Worm (Caenorhabditis elegans): ENCODE measurements around the gene F15H10.8.

The F15H10.8 gene

DNA sequence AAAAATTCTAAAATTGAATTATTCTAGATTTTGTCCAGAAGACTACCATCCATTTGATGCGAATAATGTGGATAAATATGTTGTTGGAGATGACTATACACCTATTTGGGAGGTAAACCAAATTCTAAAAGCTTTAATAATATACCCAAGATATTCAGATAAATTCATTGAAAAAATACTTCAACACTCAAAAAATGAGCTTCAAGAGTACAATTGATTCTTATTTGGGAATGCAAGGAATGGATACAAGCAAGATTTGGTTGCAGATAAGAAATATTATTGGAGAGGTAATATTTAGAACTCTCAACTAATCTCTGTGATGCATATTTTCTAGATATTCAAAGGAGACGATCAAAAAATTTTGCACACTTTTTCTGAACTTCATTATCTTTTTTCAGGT, 42.5 kb downstream of the F15H10.8 start:
- TF ChIP-seq ama-1 (optimal IDR thresholded peaks at IDR 0.05) (no peak), lsy-2 (tag; optimal IDR thresholded peaks at IDR 0.05) (no peak), nhr-25 (tag; optimal IDR thresholded peaks at IDR 0.05) (no peak), F13H6.1 (tag; optimal IDR thresholded peaks at IDR 0.05) (no peak), nhr-23 (tag; optimal IDR thresholded peaks at IDR 0.05) (no peak), ceh-16 (tag; optimal IDR thresholded peaks at IDR 0.05) (no peak), nhr-12 (tag; optimal IDR thresholded peaks at IDR 0.05) (no peak), R02D3.7 (tag; optimal IDR thresholded peaks at IDR 0.05) (no peak), mab-5 (tag; optimal IDR thresholded peaks at IDR 0.05) (no peak), ztf-4 (tag; optimal IDR thresholded peaks at IDR 0.05) (no peak), crh-2 (tag; optimal IDR thresholded peaks at IDR 0.05) (no peak), lin-13 (GFP tag; optimal IDR thresholded peaks at IDR 0.05) (no peak), peb-1 (tag; optimal IDR thresholded peaks at IDR 0.05) (no peak), ztf-1 (GFP tag; conservative IDR thresholded peaks at IDR 0.05) (no peak), C34F6.9 (tag; optimal IDR thresholded peaks at IDR 0.05) (no peak), unc-55 (GFP tag; optimal IDR thresholded peaks at IDR 0.05) (no peak), mbf-1 (tag; optimal IDR thresholded peaks at IDR 0.05) (no peak), egl-27 (tag; optimal IDR thresholded peaks at IDR 0.05) (no peak), elt-1 (tag; optimal IDR thresholded peaks at IDR 0.05) (no peak)

DNA sequence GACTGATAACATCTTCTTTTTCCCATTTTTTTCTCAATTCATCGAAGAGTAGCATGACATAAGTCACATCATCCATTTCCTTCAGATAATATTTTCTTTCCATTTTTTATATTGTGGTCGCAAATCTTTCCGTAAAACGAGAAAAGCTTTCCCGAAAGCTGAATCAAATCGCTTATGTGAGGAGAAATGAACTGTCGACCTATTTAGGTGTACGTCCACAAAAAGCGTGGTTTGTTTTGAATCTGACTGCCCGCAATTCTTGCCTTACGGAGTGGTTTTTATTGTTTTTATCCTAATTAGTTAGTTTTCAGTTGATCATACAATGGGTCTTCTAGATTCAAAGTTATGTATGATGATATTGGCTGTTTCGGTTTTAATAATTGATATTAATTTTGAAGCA, 44.5 kb downstream of the F15H10.8 start, which contains the start of gene ttll-15:
TSS of gene ttll-15 (plus strand) at position 301 of the 400 bp plus-strand sequence.
- TF ChIP-seq C34F6.9 (tag; optimal IDR thresholded peaks at IDR 0.05) (no peak), sem-4 (tag; optimal IDR thresholded peaks at IDR 0.05) (no peak), nhr-237 (tag; optimal IDR thresholded peaks at IDR 0.05) (no peak), nhr-10 (tag; optimal IDR thresholded peaks at IDR 0.05) (no peak), lin-13 (GFP tag; optimal IDR thresholded peaks at IDR 0.05) (no peak), nhr-129 (tag; optimal IDR thresholded peaks at IDR 0.05) (no peak), unc-55 (GFP tag; optimal IDR thresholded peaks at IDR 0.05) (no peak), peb-1 (tag; optimal IDR thresholded peaks at IDR 0.05) (no peak), lin-11 (tag; optimal IDR thresholded peaks at IDR 0.05) (no peak), nhr-25 (tag; optimal IDR thresholded peaks at IDR 0.05) (no peak)

DNA sequence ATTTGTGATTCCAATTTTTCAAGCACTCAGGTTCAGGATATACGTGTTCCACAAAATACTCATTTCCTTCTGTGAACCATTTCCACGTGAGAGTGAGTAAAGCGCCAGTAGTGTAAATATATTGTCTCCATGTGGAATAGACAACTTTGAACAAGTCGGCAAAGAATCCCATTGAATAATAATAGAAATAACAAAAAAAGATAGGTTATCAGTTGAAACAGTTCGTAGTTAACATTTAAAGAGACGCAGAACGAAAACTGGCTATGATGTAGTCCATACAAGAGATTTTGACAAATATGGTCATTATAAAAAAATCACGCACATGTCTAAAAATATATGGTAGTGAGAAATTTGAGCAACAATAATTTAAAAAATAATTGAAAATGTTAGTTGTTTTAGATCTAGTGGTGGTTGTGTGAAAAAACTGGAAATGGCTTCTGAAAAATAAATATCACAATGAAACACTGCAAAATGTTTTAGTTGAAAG, 45.2 kb downstream of the F15H10.8 start, which contains the start of gene ceeh-2:
TSS of gene ceeh-2 (minus strand) at position 437 of the 487 bp plus-strand sequence.
- no peak for TF ChIP-seq nhr-11 (tag; optimal IDR thresholded peaks at IDR 0.05)
- no peak for TF ChIP-seq ZK546.5 (tag; optimal IDR thresholded peaks at IDR 0.05)
- TF ChIP-seq lsy-2 (tag; optimal IDR thresholded peaks at IDR 0.05): no peak
- no peak for TF ChIP-seq R02D3.7 (tag; optimal IDR thresholded peaks at IDR 0.05)
- TF ChIP-seq sma-9 (GFP tag; optimal IDR thresholded peaks at IDR 0.05): peak; percentile 17
- no peak for TF ChIP-seq sma-9 (tag; optimal IDR thresholded peaks at IDR 0.05)
- no peak for TF ChIP-seq aly-2 (tag; optimal IDR thresholded peaks at IDR 0.05)
- no peak for TF ChIP-seq elt-3 (tag; optimal IDR thresholded peaks at IDR 0.05)
- peak; percentile 6 for TF ChIP-seq fos-1 (tag; optimal IDR thresholded peaks at IDR 0.05)
- TF ChIP-seq ama-1 (optimal IDR thresholded peaks at IDR 0.05): no peak
- TF ChIP-seq ceh-16 (tag; optimal IDR thresholded peaks at IDR 0.05): no peak
- TF ChIP-seq nhr-12 (tag; optimal IDR thresholded peaks at IDR 0.05): no peak
- no peak for TF ChIP-seq zag-1 (tag; optimal IDR thresholded peaks at IDR 0.05)
- no peak for TF ChIP-seq nhr-10 (tag; optimal IDR thresholded peaks at IDR 0.05)

DNA sequence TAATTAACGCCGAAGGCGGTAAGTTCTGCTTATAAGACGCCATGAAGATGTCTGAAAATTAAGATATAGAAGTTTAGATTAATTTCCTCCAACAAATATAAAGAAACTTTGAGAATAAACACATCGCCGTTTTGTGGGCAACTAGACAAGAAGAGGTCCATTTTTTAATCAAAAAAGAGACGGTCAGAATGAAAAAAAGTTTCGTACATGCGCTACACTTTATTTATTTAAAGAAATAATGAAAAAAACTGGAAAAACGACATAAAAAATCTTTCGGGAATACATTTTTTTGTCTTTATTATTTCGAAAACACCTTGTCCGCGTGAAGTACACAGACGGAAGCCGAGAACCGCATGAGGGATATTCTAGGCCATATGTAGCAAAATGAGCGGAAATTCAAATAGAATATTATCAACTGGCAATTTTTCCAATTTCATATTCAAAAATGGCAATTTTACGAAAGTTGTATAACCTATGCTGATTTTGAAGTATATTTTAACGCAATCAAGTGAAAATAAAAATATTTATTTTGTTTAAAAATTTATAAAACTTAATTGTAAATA, 46.9 kb downstream of the F15H10.8 start, which contains the start of gene sluh-7:
TSS of gene sluh-7 (minus strand) at position 51 of the 563 bp plus-strand sequence.
- TF ChIP-seq aly-2 (tag; optimal IDR thresholded peaks at IDR 0.05) (no peak), nhr-12 (tag; optimal IDR thresholded peaks at IDR 0.05) (no peak), mdl-1 (tag; optimal IDR thresholded peaks at IDR 0.05) (no peak), nhr-10 (tag; optimal IDR thresholded peaks at IDR 0.05) (no peak), lin-11 (tag; optimal IDR thresholded peaks at IDR 0.05) (peak; percentile 18), nhr-6 (tag; optimal IDR thresholded peaks at IDR 0.05) (peak; percentile 65), peb-1 (tag; optimal IDR thresholded peaks at IDR 0.05) (no peak), snpc-4 (tag; optimal IDR thresholded peaks at IDR 0.05) (peak; percentile 69), lsy-2 (tag; optimal IDR thresholded peaks at IDR 0.05) (peak; percentile 67 to 90), zag-1 (tag; optimal IDR thresholded peaks at IDR 0.05) (no peak), sem-4 (tag; optimal IDR thresholded peaks at IDR 0.05) (peak; percentile 64), nhr-11 (tag; optimal IDR thresholded peaks at IDR 0.05) (no peak), ceh-16 (tag; optimal IDR thresholded peaks at IDR 0.05) (peak; percentile 16), nhr-77 (tag; optimal IDR thresholded peaks at IDR 0.05) (no peak), C34F6.9 (tag; optimal IDR thresholded peaks at IDR 0.05) (peak; percentile 87), fos-1 (tag; optimal IDR thresholded peaks at IDR 0.05) (peak; percentile 16), ztf-11 (tag; optimal IDR thresholded peaks at IDR 0.05) (no peak), ceh-82 (tag; optimal IDR thresholded peaks at IDR 0.05) (no peak), egl-27 (tag; optimal IDR thresholded peaks at IDR 0.05) (peak; percentile 18), nhr-23 (tag; optimal IDR thresholded peaks at IDR 0.05) (no peak), ztf-4 (tag; optimal IDR thresholded peaks at IDR 0.05) (no peak), nhr-237 (tag; optimal IDR thresholded peaks at IDR 0.05) (no peak), skn-1 (tag; optimal IDR thresholded peaks at IDR 0.05) (no peak), sma-3 (GFP tag; optimal IDR thresholded peaks at IDR 0.05) (peak; percentile 84), unc-62 (GFP tag; optimal IDR thresholded peaks at IDR 0.05) (no peak), ztf-1 (GFP tag; conservative IDR thresholded peaks at IDR 0.05) (no peak), ZK546.5 (tag; optimal IDR thresholded peaks at IDR 0.05) (no peak), lin-39 (tag; optimal IDR thresholded peaks at IDR 0.05) (no peak), mbf-1 (tag; optimal IDR thresholded peaks at IDR 0.05) (no peak), ama-1 (optimal IDR thresholded peaks at IDR 0.05) (no peak), mab-5 (tag; optimal IDR thresholded peaks at IDR 0.05) (peak; percentile 5), gmeb-1 (tag; optimal IDR thresholded peaks at IDR 0.05) (peak; percentile 94), blmp-1 (tag; optimal IDR thresholded peaks at IDR 0.05; ENCODE audit: insufficient read depth) (no peak), lin-13 (GFP tag; optimal IDR thresholded peaks at IDR 0.05) (peak; percentile 80)
